Fruit fly (Drosophila melanogaster): Measurements from ENCODE around the gene CG10970.

DNA sequence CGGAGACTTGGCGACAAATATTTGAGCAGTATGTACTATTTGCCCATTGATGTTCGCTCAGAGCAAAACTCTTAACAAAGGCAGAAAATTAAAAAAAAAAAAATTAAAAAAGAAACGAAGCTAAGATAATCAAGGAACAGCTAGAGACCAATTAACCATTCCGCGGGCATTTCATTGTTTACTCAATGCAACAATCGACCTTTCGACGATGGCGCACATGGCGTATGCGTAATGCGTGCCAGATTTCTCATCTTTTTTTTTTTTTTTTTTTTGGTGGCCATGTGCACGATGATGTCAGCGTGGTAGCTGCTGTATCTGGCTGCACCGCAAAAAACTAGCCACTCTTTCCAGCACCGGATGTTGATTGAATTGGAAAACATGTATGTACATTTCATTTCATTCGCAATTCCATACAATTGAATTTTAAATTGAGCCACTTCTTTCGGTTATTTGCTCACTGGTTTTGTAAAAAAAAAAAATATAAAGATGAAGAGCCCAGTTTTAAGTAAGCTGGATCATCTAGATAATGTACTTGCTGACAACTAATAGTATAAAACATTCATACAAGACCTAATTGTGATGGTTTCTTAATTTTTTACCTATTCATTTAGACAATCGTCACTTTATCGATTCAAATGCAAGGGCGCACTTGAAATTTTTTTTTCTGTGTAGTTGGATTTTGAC is 4.6 kb upstream of the CG10970 start:
- TF ChIP-seq CG8478 (optimal IDR thresholded peaks at IDR 0.05) (no peak), CTCF (optimal IDR thresholded peaks at IDR 0.05) (no peak)

All from S2 (cell line).